Fruit fly (Drosophila melanogaster) whole organism, adult: ENCODE results near the gene Ir62a.
A peak's percentile ranks its signal among the peaks of the same experiment; 100 is the strongest.

Experiments
- CG11617 ChIP-seq: fragments of 200-800 bp; sonication (Bioruptor generic); optimal IDR thresholded peaks from 2 replicates; lab custom pipeline; 2017; ENCODE audit warnings: mild to moderate bottlenecking, missing biosample characterization, missing genetic modification reagents, missing genetic modification characterization
- CG12768 ChIP-seq: fragments of 200-800 bp; sonication (Bioruptor generic); optimal IDR thresholded peaks from 2 replicates; lab custom pipeline; 2017; ENCODE audit warnings: missing biosample characterization, missing genetic modification characterization, mild to moderate bottlenecking, moderate library complexity, missing genetic modification reagents
- CG14711 ChIP-seq: fragments of 200-800 bp; sonication (Bioruptor generic); optimal IDR thresholded peaks from 2 replicates; lab custom pipeline; 2018; ENCODE audit warnings: missing biosample characterization, mild to moderate bottlenecking, missing genetic modification characterization, moderate library complexity
- CG1620 ChIP-seq: fragments of 200-800 bp; sonication (Bioruptor generic); optimal IDR thresholded peaks from 2 replicates; lab custom pipeline; 2016; ENCODE audit warnings: missing biosample characterization, missing genetic modification characterization
- CG33017 ChIP-seq: fragments of 200-800 bp; sonication (Bioruptor generic); optimal IDR thresholded peaks from 2 replicates; lab custom pipeline; 2018; ENCODE audit warnings: missing biosample characterization, mild to moderate bottlenecking, missing genetic modification characterization, moderate library complexity
- CG5204 ChIP-seq: fragments of 200-800 bp; sonication (Bioruptor generic); optimal IDR thresholded peaks from 2 replicates; lab custom pipeline; 2016; ENCODE audit warnings: missing biosample characterization, missing genetic modification characterization
- CG7045 ChIP-seq: fragments of 200-800 bp; sonication (Bioruptor generic); optimal IDR thresholded peaks from 2 replicates; lab custom pipeline; 2017; ENCODE audit warnings: missing biosample characterization, mild to moderate bottlenecking, missing genetic modification characterization
- CG7101 ChIP-seq: fragments of 200-800 bp; sonication (Bioruptor generic); optimal IDR thresholded peaks from 2 replicates; lab custom pipeline; 2018; ENCODE audit warnings: missing biosample characterization, mild to moderate bottlenecking, missing genetic modification characterization, moderate library complexity
- Clk ChIP-seq: fragments of 200-800 bp; sonication (Bioruptor generic); optimal IDR thresholded peaks from 2 replicates; lab custom pipeline; 2017; ENCODE audit warnings: missing biosample characterization, missing genetic modification characterization
- Crg-1 ChIP-seq: fragments of 200-800 bp; sonication (Bioruptor generic); optimal IDR thresholded peaks from 2 replicates; lab custom pipeline; 2016; ENCODE audit warnings: missing biosample characterization, missing genetic modification characterization
- Hr96 ChIP-seq: fragments of 200-800 bp; sonication (Bioruptor generic); optimal IDR thresholded peaks from 2 replicates; lab custom pipeline; 2016; ENCODE audit warnings: missing biosample characterization, missing genetic modification characterization
- Mnt ChIP-seq: fragments of 200-800 bp; sonication (Bioruptor generic); optimal IDR thresholded peaks from 2 replicates; lab custom pipeline; 2016; ENCODE audit warnings: missing biosample characterization, mild to moderate bottlenecking, missing genetic modification characterization
- bab1 ChIP-seq: fragments of 200-800 bp; sonication (Bioruptor generic); optimal IDR thresholded peaks from 3 replicates; lab custom pipeline; 2019; ENCODE audit warnings: missing biosample characterization, mild to moderate bottlenecking, missing genetic modification characterization, moderate library complexity
- cic ChIP-seq: fragments of 200-800 bp; sonication (Bioruptor generic); optimal IDR thresholded peaks from 2 replicates; lab custom pipeline; 2017; ENCODE audit warnings: missing biosample characterization, mild to moderate bottlenecking, missing genetic modification characterization, moderate library complexity
- cnc ChIP-seq, 2 experiments: fragments of >200 bp; optimal IDR thresholded peaks; 2 replicates each; lab custom pipeline; 2017
- kay ChIP-seq: fragments of 200-800 bp; sonication (Bioruptor generic); peaks from one replicate; lab custom pipeline; 2016; ENCODE audit warnings: missing biosample characterization, missing genetic modification characterization, borderline replicate concordance
- ovo ChIP-seq: fragments of 200-800 bp; sonication (Bioruptor generic); optimal IDR thresholded peaks from 2 replicates; lab custom pipeline; 2016; ENCODE audit warnings: missing biosample characterization, missing genetic modification characterization
- pad ChIP-seq: fragments of 200-800 bp; sonication (Bioruptor generic); optimal IDR thresholded peaks from 3 replicates; lab custom pipeline; 2017; ENCODE audit warnings: missing biosample characterization, missing genetic modification characterization, mild to moderate bottlenecking, moderate library complexity, missing genetic modification reagents
- tj ChIP-seq: fragments of 200-800 bp; sonication (Bioruptor generic); optimal IDR thresholded peaks from 3 replicates; lab custom pipeline; 2017; ENCODE audit warnings: missing biosample characterization, mild to moderate bottlenecking, missing genetic modification characterization, moderate library complexity
- toe ChIP-seq: fragments of 200-800 bp; sonication (Bioruptor generic); optimal IDR thresholded peaks from 2 replicates; lab custom pipeline; 2016; ENCODE audit warnings: missing biosample characterization, missing genetic modification characterization

Gene Ir62a

DNA sequence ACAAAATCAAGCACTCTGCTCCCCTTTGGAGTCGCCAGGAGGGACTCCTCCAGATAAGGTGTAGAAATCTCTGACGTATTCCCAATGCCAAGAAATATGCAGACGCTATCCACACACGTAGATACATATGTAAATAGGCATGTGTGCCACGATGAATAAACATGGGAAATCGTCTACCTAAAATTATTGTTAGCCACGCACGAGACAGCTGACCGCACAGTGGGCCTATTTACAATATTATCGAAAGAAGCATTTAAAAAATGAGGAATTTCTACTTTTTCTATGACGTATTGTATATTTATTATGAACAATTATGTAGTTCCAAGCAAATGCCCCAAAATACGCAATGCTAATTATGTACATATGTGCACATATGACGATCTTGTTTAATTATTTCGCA lies 18.1 kb upstream of the Ir62a start:
- no peak for TF ChIP-seq kay (GFP tag; lab: Kevin White, UChicago)
- TF ChIP-seq Mnt (GFP tag; lab: Kevin White, UChicago) = no peak
- no peak for TF ChIP-seq CG7101 (tag; lab: Kevin White, UChicago)
- no peak for TF ChIP-seq cnc (optimal IDR thresholded peaks at IDR 0.05; lab: Kevin White, UChicago)
- no peak for TF ChIP-seq pad (GFP tag; lab: Kevin White, UChicago)
- TF ChIP-seq CG14711 (tag; lab: Kevin White, UChicago) = no peak
- no peak for TF ChIP-seq ovo (GFP tag; lab: Kevin White, UChicago)
- TF ChIP-seq CG5204 (GFP tag; lab: Kevin White, UChicago) = no peak
- no peak for TF ChIP-seq Clk (GFP tag; lab: Kevin White, UChicago)
- TF ChIP-seq Crg-1 (GFP tag; lab: Kevin White, UChicago) = no peak
- TF ChIP-seq bab1 (GFP tag; lab: Kevin White, UChicago) = no peak
- no peak for TF ChIP-seq tj (GFP tag; lab: Kevin White, UChicago)
- TF ChIP-seq CG7045 (GFP tag; lab: Kevin White, UChicago) = no peak
- TF ChIP-seq CG11617 = no peak
- TF ChIP-seq Hr96 (GFP tag; lab: Kevin White, UChicago) = no peak
- TF ChIP-seq cic = no peak
- no peak for TF ChIP-seq CG33017 (tag; lab: Kevin White, UChicago)

DNA sequence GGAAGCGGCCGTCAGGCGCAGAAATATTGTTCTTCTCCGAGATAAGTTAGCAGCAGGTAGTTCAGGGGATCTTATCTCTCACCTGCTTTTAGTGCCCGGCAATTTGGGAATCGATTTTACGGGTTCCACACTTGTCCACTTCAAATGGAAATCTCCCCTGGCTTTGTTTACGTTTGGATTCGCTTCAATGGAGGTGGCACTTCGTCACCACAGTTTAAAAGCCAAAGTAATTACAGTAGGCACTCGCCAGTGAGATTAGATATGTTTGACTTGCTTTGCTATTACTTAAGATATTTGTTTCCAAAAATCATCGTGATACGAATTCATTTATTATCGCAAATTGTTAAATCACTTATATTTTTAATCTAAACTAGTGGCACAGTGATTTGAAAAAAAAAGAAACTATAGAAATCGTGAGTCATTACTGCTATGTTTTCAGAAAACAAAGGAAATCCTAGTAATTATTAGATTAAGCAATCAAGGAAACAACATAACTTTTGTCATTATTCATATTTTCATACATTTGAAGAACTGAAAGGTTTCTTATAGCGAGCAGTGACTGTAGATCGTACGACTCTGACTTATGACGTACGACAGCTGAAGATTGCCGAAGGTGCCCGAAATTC lies 17.4 kb upstream of the Ir62a start:
- TF ChIP-seq Hr96 (GFP tag; lab: Kevin White, UChicago) (peak; percentile 63), bab1 (GFP tag; lab: Kevin White, UChicago) (peak; percentile 70), CG14711 (tag; lab: Kevin White, UChicago) (peak; percentile 50), kay (GFP tag; lab: Kevin White, UChicago) (peak; percentile 97), toe (GFP tag; lab: Kevin White, UChicago) (peak; percentile 78), Mnt (GFP tag; lab: Kevin White, UChicago) (peak; percentile 31), ovo (GFP tag; lab: Kevin White, UChicago) (peak; percentile 6), CG7101 (tag; lab: Kevin White, UChicago) (peak; percentile 75), cic (peak; percentile 94), pad (GFP tag; lab: Kevin White, UChicago) (peak; percentile 55), Clk (GFP tag; lab: Kevin White, UChicago) (no peak), CG12768 (GFP tag; lab: Kevin White, UChicago) (peak; percentile 92), CG11617 (peak; percentile 80), CG7045 (GFP tag; lab: Kevin White, UChicago) (peak; percentile 76), CG33017 (tag; lab: Kevin White, UChicago) (peak; percentile 82), Crg-1 (GFP tag; lab: Kevin White, UChicago) (peak; percentile 17), cnc (optimal IDR thresholded peaks at IDR 0.05; lab: Kevin White, UChicago) (no peak), tj (GFP tag; lab: Kevin White, UChicago) (peak; percentile 47), CG1620 (GFP tag; lab: Kevin White, UChicago) (no peak), CG5204 (GFP tag; lab: Kevin White, UChicago) (peak; percentile 82)

DNA sequence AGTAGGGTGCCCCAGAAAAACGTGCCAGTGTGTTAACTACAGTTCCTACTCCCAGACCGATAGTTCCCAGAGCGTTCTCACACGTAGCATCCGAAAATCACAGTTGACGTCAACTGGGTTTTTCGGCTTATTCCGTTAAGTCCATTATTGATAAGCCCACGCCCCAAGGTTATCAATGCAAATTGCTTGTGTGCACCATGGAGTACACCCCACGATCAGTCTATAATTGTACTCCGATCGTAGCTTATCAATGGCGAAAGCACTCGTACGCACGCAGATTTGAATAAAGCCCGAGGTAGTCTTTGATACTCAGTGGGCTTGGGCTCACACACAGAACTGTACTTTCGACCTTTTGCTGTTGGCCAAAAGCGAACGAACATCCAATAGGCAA lies 16.1 kb upstream of the Ir62a start:
- TF ChIP-seq CG7045 (GFP tag; lab: Kevin White, UChicago) (no peak), CG33017 (tag; lab: Kevin White, UChicago) (no peak), CG7101 (tag; lab: Kevin White, UChicago) (no peak), ovo (GFP tag; lab: Kevin White, UChicago) (no peak), bab1 (GFP tag; lab: Kevin White, UChicago) (no peak), CG11617 (no peak), pad (GFP tag; lab: Kevin White, UChicago) (no peak), Mnt (GFP tag; lab: Kevin White, UChicago) (no peak), CG14711 (tag; lab: Kevin White, UChicago) (no peak), tj (GFP tag; lab: Kevin White, UChicago) (no peak), CG5204 (GFP tag; lab: Kevin White, UChicago) (no peak), Crg-1 (GFP tag; lab: Kevin White, UChicago) (no peak)

dm6 chr3L:1546349-1547116 lies 15.5 kb upstream of the Ir62a start:
- TF ChIP-seq CG1620 (GFP tag; lab: Kevin White, UChicago) = peak; percentile 56
- peak; percentile 19 for TF ChIP-seq Crg-1 (GFP tag; lab: Kevin White, UChicago)
- TF ChIP-seq tj (GFP tag; lab: Kevin White, UChicago) = peak; percentile 49
- TF ChIP-seq CG33017 (tag; lab: Kevin White, UChicago) = peak; percentile 45
- no peak for TF ChIP-seq CG5204 (GFP tag; lab: Kevin White, UChicago)
- no peak for TF ChIP-seq toe (GFP tag; lab: Kevin White, UChicago)
- TF ChIP-seq bab1 (GFP tag; lab: Kevin White, UChicago) = peak; percentile 91
- TF ChIP-seq CG12768 (GFP tag; lab: Kevin White, UChicago) = peak; percentile 92
- peak; percentile 47 for TF ChIP-seq cic
- no peak for TF ChIP-seq Clk (GFP tag; lab: Kevin White, UChicago)
- peak; percentile 88 for TF ChIP-seq CG7045 (GFP tag; lab: Kevin White, UChicago)
- peak; percentile 48 for TF ChIP-seq CG7101 (tag; lab: Kevin White, UChicago)
- TF ChIP-seq Mnt (GFP tag; lab: Kevin White, UChicago) = peak; percentile 32
- peak; percentile 40 for TF ChIP-seq Hr96 (GFP tag; lab: Kevin White, UChicago)
- TF ChIP-seq CG11617 = peak; percentile 42
- TF ChIP-seq ovo (GFP tag; lab: Kevin White, UChicago) = peak; percentile 70
- TF ChIP-seq cnc (optimal IDR thresholded peaks at IDR 0.05; lab: Kevin White, UChicago) = peak in 1 of 2 experiments; percentile 6
- peak; percentile 66 for TF ChIP-seq CG14711 (tag; lab: Kevin White, UChicago)
- no peak for TF ChIP-seq kay (GFP tag; lab: Kevin White, UChicago)
- peak; percentile 92 for TF ChIP-seq pad (GFP tag; lab: Kevin White, UChicago)
